Fruit fly (Drosophila melanogaster): Measurements from ENCODE around the gene Nin.
A peak's percentile ranks its signal among the peaks of the same experiment; 100 is the strongest.

Nin gene

DNA sequence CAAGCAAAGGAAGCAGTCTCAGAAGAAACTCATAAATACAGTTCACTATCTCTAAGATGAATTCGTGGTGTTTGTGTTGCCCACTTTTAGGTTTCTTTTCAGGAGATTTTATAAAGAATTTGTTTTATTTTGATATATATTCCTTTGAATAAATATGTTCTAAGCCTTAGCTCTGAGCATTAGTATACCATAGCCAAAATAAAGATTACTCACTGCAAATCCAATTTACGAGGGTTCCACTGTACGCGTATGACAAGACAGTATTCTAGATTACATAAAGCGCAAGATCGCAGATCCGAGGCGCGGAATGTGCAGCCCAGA is 14.3 kb upstream of the Nin start:
- TF ChIP-seq GATAd (GFP tag; optimal IDR thresholded peaks at IDR 0.05), result no peak
- TF ChIP-seq dsf (GFP tag; optimal IDR thresholded peaks at IDR 0.05; ENCODE audit: borderline replicate concordance), result peak; percentile 85
- TF ChIP-seq rgr (GFP tag; optimal IDR thresholded peaks at IDR 0.05), result peak; percentile 96
- no peak for TF ChIP-seq pan (optimal IDR thresholded peaks at IDR 0.05)
- peak; percentile 92 for TF ChIP-seq sage (GFP tag; optimal IDR thresholded peaks at IDR 0.05)
- no peak for TF ChIP-seq Vsx2 (GFP tag; optimal IDR thresholded peaks at IDR 0.05; ENCODE audit: partially characterized antibody)
- TF ChIP-seq woc (GFP tag; optimal IDR thresholded peaks at IDR 0.05), result peak; percentile 89
- peak; percentile 97 for TF ChIP-seq dmrt93B (GFP tag; optimal IDR thresholded peaks at IDR 0.05)
- no peak for TF ChIP-seq dl (GFP tag; optimal IDR thresholded peaks at IDR 0.05; ENCODE audit: insufficient read depth in 1 of 2, partially characterized antibody in 2 of 2)
- peak; percentile 97 for TF ChIP-seq ey (GFP tag; optimal IDR thresholded peaks at IDR 0.05)
- TF ChIP-seq fru (GFP tag; optimal IDR thresholded peaks at IDR 0.05), result peak; percentile 94
- peak; percentile 95 for TF ChIP-seq Sp1 (GFP tag; optimal IDR thresholded peaks at IDR 0.05)
- no peak for TF ChIP-seq jim (GFP tag; optimal IDR thresholded peaks at IDR 0.05)
- TF ChIP-seq Abd-B (GFP tag; optimal IDR thresholded peaks at IDR 0.05), result no peak
- TF ChIP-seq Jra (GFP tag; optimal IDR thresholded peaks at IDR 0.05), result peak; percentile 15
- peak; percentile 97 for TF ChIP-seq CG9705 (GFP tag; optimal IDR thresholded peaks at IDR 0.05)
- peak; percentile 97 for TF ChIP-seq h (GFP tag; optimal IDR thresholded peaks at IDR 0.05)
- TF ChIP-seq Hr78 (GFP tag; optimal IDR thresholded peaks at IDR 0.05), result no peak
- TF ChIP-seq Dfd (GFP tag; optimal IDR thresholded peaks at IDR 0.05), result peak; percentile 66
- TF ChIP-seq HLH106 (tag; optimal IDR thresholded peaks at IDR 0.05), result peak; percentile 98
- no peak for TF ChIP-seq Hr83 (GFP tag; optimal IDR thresholded peaks at IDR 0.05; ENCODE audit: poor library complexity, severe bottlenecking)
- no peak for TF ChIP-seq sv (GFP tag; optimal IDR thresholded peaks at IDR 0.05)
- TF ChIP-seq Myc (optimal IDR thresholded peaks at IDR 0.05), result no peak
- peak; percentile 84 for TF ChIP-seq psq (GFP tag; optimal IDR thresholded peaks at IDR 0.05)
- peak; percentile 97 for TF ChIP-seq OdsH (GFP tag; optimal IDR thresholded peaks at IDR 0.05)
- peak; percentile 94 for TF ChIP-seq br (GFP tag; optimal IDR thresholded peaks at IDR 0.05)
- TF ChIP-seq tai (GFP tag; optimal IDR thresholded peaks at IDR 0.05), result no peak
- TF ChIP-seq CG32264 (GFP tag; optimal IDR thresholded peaks at IDR 0.05), result peak; percentile 87
- TF ChIP-seq usp (GFP tag; optimal IDR thresholded peaks at IDR 0.05), result no peak
- peak; percentile 83 for TF ChIP-seq Mio (GFP tag; optimal IDR thresholded peaks at IDR 0.05)
- no peak for TF ChIP-seq Dif (GFP tag; optimal IDR thresholded peaks at IDR 0.05; ENCODE audit: partially characterized antibody)
- peak; percentile 91 for TF ChIP-seq Hnf4 (GFP tag; optimal IDR thresholded peaks at IDR 0.05)
- TF ChIP-seq Rel (GFP tag; optimal IDR thresholded peaks at IDR 0.05), result peak; percentile 91
- peak; percentile 77 for TF ChIP-seq Rel (tag; optimal IDR thresholded peaks at IDR 0.05)
- TF ChIP-seq lola (GFP tag; optimal IDR thresholded peaks at IDR 0.05), result no peak
- TF ChIP-seq foxo (GFP tag; optimal IDR thresholded peaks at IDR 0.05), result peak; percentile 73 to 96
- TF ChIP-seq N (GFP tag; optimal IDR thresholded peaks at IDR 0.05), result no peak
- TF ChIP-seq brk (GFP tag; optimal IDR thresholded peaks at IDR 0.05), result peak; percentile 85
- TF ChIP-seq CrebA (GFP tag; optimal IDR thresholded peaks at IDR 0.05; ENCODE audit: borderline replicate concordance), result peak; percentile 65

DNA sequence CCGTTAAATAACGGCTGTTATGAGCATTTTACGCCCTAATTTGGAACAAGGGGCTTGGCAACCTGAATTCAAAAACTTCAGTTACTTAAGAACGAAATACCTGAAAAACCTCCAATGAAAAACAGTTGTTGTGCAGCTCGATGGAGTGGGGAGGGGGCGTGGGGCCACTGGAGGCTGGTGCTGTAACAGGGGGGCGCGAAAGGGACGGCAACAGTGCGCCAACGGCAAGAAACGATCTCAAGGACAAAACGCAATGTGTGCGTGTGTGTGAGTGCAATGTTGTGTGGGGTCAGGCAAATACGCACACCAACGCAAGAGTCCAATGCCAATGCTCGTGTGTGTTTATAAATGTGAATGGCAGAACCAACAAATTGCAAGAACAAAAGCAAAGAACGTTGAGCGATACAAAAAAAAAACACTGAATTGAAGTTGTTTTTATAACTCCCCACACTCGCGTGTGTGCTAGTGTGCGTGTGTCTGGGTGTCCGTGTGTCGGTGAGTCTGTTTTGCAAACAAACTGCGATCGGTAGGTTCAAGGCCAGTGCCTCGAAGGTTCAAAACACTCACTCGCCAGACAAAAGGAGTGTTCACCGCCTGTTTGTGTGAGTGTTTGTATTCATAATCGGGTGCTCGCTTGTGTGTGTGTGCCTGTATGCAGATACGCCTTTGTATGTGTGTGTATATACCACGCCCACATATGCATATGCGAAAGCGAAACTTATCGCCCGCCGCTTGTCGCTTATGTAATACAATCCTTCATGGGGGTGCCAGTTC is 13.7 kb upstream of the Nin start:
- TF ChIP-seq N (GFP tag; optimal IDR thresholded peaks at IDR 0.05), result peak; percentile 62
- TF ChIP-seq Jra (GFP tag; optimal IDR thresholded peaks at IDR 0.05), result peak; percentile 48
- TF ChIP-seq Rel (GFP tag; optimal IDR thresholded peaks at IDR 0.05), result no peak
- TF ChIP-seq Rel (tag; optimal IDR thresholded peaks at IDR 0.05), result peak; percentile 37
- no peak for TF ChIP-seq br (GFP tag; optimal IDR thresholded peaks at IDR 0.05)
- TF ChIP-seq foxo (GFP tag; optimal IDR thresholded peaks at IDR 0.05), result no peak
- peak; percentile 79 for TF ChIP-seq Dif (GFP tag; optimal IDR thresholded peaks at IDR 0.05; ENCODE audit: partially characterized antibody)
- TF ChIP-seq Hr83 (GFP tag; optimal IDR thresholded peaks at IDR 0.05; ENCODE audit: poor library complexity, severe bottlenecking), result peak; percentile 77
- no peak for TF ChIP-seq CG9705 (GFP tag; optimal IDR thresholded peaks at IDR 0.05)
- TF ChIP-seq sv (GFP tag; optimal IDR thresholded peaks at IDR 0.05), result no peak
- TF ChIP-seq psq (GFP tag; optimal IDR thresholded peaks at IDR 0.05), result no peak
- no peak for TF ChIP-seq dsf (GFP tag; optimal IDR thresholded peaks at IDR 0.05; ENCODE audit: borderline replicate concordance)
- TF ChIP-seq woc (GFP tag; optimal IDR thresholded peaks at IDR 0.05), result no peak
- peak; percentile 26 for TF ChIP-seq fru (GFP tag; optimal IDR thresholded peaks at IDR 0.05)
- TF ChIP-seq CrebA (GFP tag; optimal IDR thresholded peaks at IDR 0.05; ENCODE audit: borderline replicate concordance), result no peak
- TF ChIP-seq rgr (GFP tag; optimal IDR thresholded peaks at IDR 0.05), result peak; percentile 0
- no peak for TF ChIP-seq CG32264 (GFP tag; optimal IDR thresholded peaks at IDR 0.05)
- TF ChIP-seq OdsH (GFP tag; optimal IDR thresholded peaks at IDR 0.05), result no peak
- no peak for TF ChIP-seq Hr78 (GFP tag; optimal IDR thresholded peaks at IDR 0.05)
- peak; percentile 21 for TF ChIP-seq tai (GFP tag; optimal IDR thresholded peaks at IDR 0.05)
- no peak for TF ChIP-seq pan (optimal IDR thresholded peaks at IDR 0.05)
- no peak for TF ChIP-seq ey (GFP tag; optimal IDR thresholded peaks at IDR 0.05)
- no peak for TF ChIP-seq Mio (GFP tag; optimal IDR thresholded peaks at IDR 0.05)
- peak; percentile 59 for TF ChIP-seq Abd-B (GFP tag; optimal IDR thresholded peaks at IDR 0.05)
- peak; percentile 8 for TF ChIP-seq Sp1 (GFP tag; optimal IDR thresholded peaks at IDR 0.05)
- no peak for TF ChIP-seq lola (GFP tag; optimal IDR thresholded peaks at IDR 0.05)
- TF ChIP-seq Myc (optimal IDR thresholded peaks at IDR 0.05), result no peak
- no peak for TF ChIP-seq GATAd (GFP tag; optimal IDR thresholded peaks at IDR 0.05)
- TF ChIP-seq Vsx2 (GFP tag; optimal IDR thresholded peaks at IDR 0.05; ENCODE audit: partially characterized antibody), result no peak
- TF ChIP-seq Hnf4 (GFP tag; optimal IDR thresholded peaks at IDR 0.05), result no peak
- no peak for TF ChIP-seq usp (GFP tag; optimal IDR thresholded peaks at IDR 0.05)
- TF ChIP-seq HLH106 (tag; optimal IDR thresholded peaks at IDR 0.05), result peak; percentile 9
- no peak for TF ChIP-seq Dfd (GFP tag; optimal IDR thresholded peaks at IDR 0.05)
- no peak for TF ChIP-seq h (GFP tag; optimal IDR thresholded peaks at IDR 0.05)
- no peak for TF ChIP-seq dmrt93B (GFP tag; optimal IDR thresholded peaks at IDR 0.05)
- no peak for TF ChIP-seq brk (GFP tag; optimal IDR thresholded peaks at IDR 0.05)
- TF ChIP-seq sage (GFP tag; optimal IDR thresholded peaks at IDR 0.05), result no peak
- TF ChIP-seq dl (GFP tag; optimal IDR thresholded peaks at IDR 0.05; ENCODE audit: insufficient read depth in 1 of 2, partially characterized antibody in 2 of 2), result peak in 1 of 2 experiments; percentile 53
- peak; percentile 87 for TF ChIP-seq jim (GFP tag; optimal IDR thresholded peaks at IDR 0.05)
